Fruit fly (Drosophila melanogaster) whole organism, embryonic: ENCODE data around the gene Rbp6.

Source experiments
- CG11247 ChIP-seq: fragments of 200-800 bp; sonication (Bioruptor generic); IDR thresholded peaks from 2 replicates; pipeline ENCODE4 v1.3.6; 2022; ENCODE audit warnings: missing biosample characterization, missing genetic modification characterization
- CG11723 ChIP-seq: fragments of 200-800 bp; sonication (Bioruptor generic); optimal IDR thresholded peaks from 2 replicates; lab custom pipeline; 2017; ENCODE audit warnings: missing biosample characterization, mild to moderate bottlenecking, missing genetic modification characterization
- CG12155 ChIP-seq: fragments of 200-800 bp; sonication (Bioruptor generic); optimal IDR thresholded peaks from 3 replicates; lab custom pipeline; 2016; ENCODE audit warnings: missing biosample characterization, missing genetic modification characterization
- CG12236 ChIP-seq: fragments of 200-800 bp; sonication (Bioruptor generic); optimal IDR thresholded peaks from 2 replicates; lab custom pipeline; 2016; ENCODE audit warnings: missing biosample characterization, missing genetic modification characterization
- CG13123 ChIP-seq: fragments of 200-800 bp; sonication (Bioruptor generic); optimal IDR thresholded peaks from 2 replicates; lab custom pipeline; 2016; ENCODE audit warnings: missing biosample characterization, missing genetic modification characterization
- CG13775 ChIP-seq: fragments of 200-800 bp; sonication (Bioruptor generic); optimal IDR thresholded peaks from 3 replicates; lab custom pipeline; 2017; ENCODE audit warnings: missing biosample characterization, mild to moderate bottlenecking, missing genetic modification characterization
- CG15696 ChIP-seq: fragments of 200-800 bp; sonication (Bioruptor generic); optimal IDR thresholded peaks from 2 replicates; lab custom pipeline; 2019; ENCODE audit warnings: missing biosample characterization, mild to moderate bottlenecking, missing genetic modification characterization, moderate library complexity
- CG1647 ChIP-seq: fragments of 200-800 bp; sonication (Bioruptor generic); optimal IDR thresholded peaks from 3 replicates; lab custom pipeline; 2016; ENCODE audit warnings: missing biosample characterization, missing genetic modification characterization
- CG2116 ChIP-seq: fragments of 200-800 bp; sonication (Bioruptor generic); optimal IDR thresholded peaks from 3 replicates; lab custom pipeline; 2018; ENCODE audit warnings: missing biosample characterization, mild to moderate bottlenecking, missing genetic modification characterization
- CG31224 ChIP-seq: fragments of 200-800 bp; sonication (Bioruptor generic); IDR thresholded peaks from 2 replicates; pipeline ENCODE4 v1.3.6; 2022; ENCODE audit warnings: missing biosample characterization, missing genetic modification characterization
- CG32532 ChIP-seq: fragments of 200-800 bp; sonication (Bioruptor generic); IDR thresholded peaks from 2 replicates; pipeline ENCODE4 v1.3.6; 2022; ENCODE audit warnings: missing biosample characterization, missing genetic modification characterization
- CG32772 ChIP-seq: fragments of 200-800 bp; sonication (Bioruptor generic); IDR thresholded peaks from 2 replicates; pipeline ENCODE4 v1.3.6; 2022; ENCODE audit warnings: missing biosample characterization, missing genetic modification characterization
- CG3838 ChIP-seq: fragments of 200-800 bp; sonication (Bioruptor generic); optimal IDR thresholded peaks from 3 replicates; lab custom pipeline; 2016; ENCODE audit warnings: missing biosample characterization, missing genetic modification characterization
- CG6791 ChIP-seq: fragments of 200-800 bp; sonication (Bioruptor generic); IDR thresholded peaks from 3 replicates; pipeline ENCODE4 v1.3.6; 2022; ENCODE audit warnings: missing biosample characterization, missing genetic modification characterization; ENCODE audit not compliant: partially characterized antibody
- CG8089 ChIP-seq: fragments of 200-800 bp; sonication (Bioruptor generic); optimal IDR thresholded peaks from 3 replicates; lab custom pipeline; 2016; ENCODE audit warnings: missing biosample characterization, missing genetic modification characterization
- CG9727 ChIP-seq: fragments of 200-800 bp; sonication (Bioruptor generic); optimal IDR thresholded peaks from 3 replicates; lab custom pipeline; 2017; ENCODE audit warnings: missing biosample characterization, mild to moderate bottlenecking, missing genetic modification characterization
- CHES-1-like ChIP-seq: fragments of 200-800 bp; sonication (Bioruptor generic); optimal IDR thresholded peaks from 2 replicates; lab custom pipeline; 2016; ENCODE audit warnings: missing biosample characterization, missing genetic modification characterization
- D19A ChIP-seq: fragments of 200-800 bp; optimal IDR thresholded peaks from 3 replicates; lab custom pipeline; 2019; ENCODE audit warnings: missing biosample characterization, mild to moderate bottlenecking, missing genetic modification characterization, moderate library complexity
- D19B ChIP-seq: fragments of 200-800 bp; sonication (Bioruptor generic); optimal IDR thresholded peaks from 2 replicates; lab custom pipeline; 2017; ENCODE audit warnings: missing biosample characterization, mild to moderate bottlenecking, missing genetic modification characterization
- Dek ChIP-seq: fragments of 200-800 bp; sonication (Bioruptor generic); optimal IDR thresholded peaks from 3 replicates; lab custom pipeline; 2019; ENCODE audit warnings: missing biosample characterization, mild to moderate bottlenecking, missing genetic modification characterization, moderate library complexity
- Dip2 ChIP-seq: fragments of 200-800 bp; sonication (Bioruptor generic); IDR thresholded peaks from 2 replicates; pipeline ENCODE4 v1.3.6; 2022; ENCODE audit warnings: missing biosample characterization, missing genetic modification characterization
- HLH3B ChIP-seq: fragments of 200-800 bp; sonication (Bioruptor generic); IDR thresholded peaks from 2 replicates; pipeline ENCODE4 v1.3.6; 2022; ENCODE audit warnings: missing biosample characterization, missing genetic modification characterization
- HLHmδ ChIP-seq: fragments of 200-800 bp; sonication (Bioruptor generic); optimal IDR thresholded peaks from 2 replicates; lab custom pipeline; 2018; ENCODE audit warnings: missing biosample characterization, mild to moderate bottlenecking, missing genetic modification characterization, moderate library complexity
- Hand ChIP-seq: fragments of 200-800 bp; sonication (Bioruptor generic); optimal IDR thresholded peaks from 2 replicates; lab custom pipeline; 2017; ENCODE audit warnings: mild to moderate bottlenecking, missing biosample characterization, missing genetic modification reagents, missing genetic modification characterization
- Hr3 ChIP-seq: fragments of 200-800 bp; sonication (Bioruptor generic); optimal IDR thresholded peaks from 3 replicates; lab custom pipeline; 2016; ENCODE audit warnings: missing biosample characterization, missing genetic modification characterization
- Jarid2 ChIP-seq: fragments of 200-800 bp; sonication (Bioruptor generic); optimal IDR thresholded peaks from 3 replicates; lab custom pipeline; 2017; ENCODE audit warnings: mild to moderate bottlenecking, missing biosample characterization, missing genetic modification reagents, missing genetic modification characterization
- Mes4 ChIP-seq: fragments of 200-800 bp; sonication (Bioruptor generic); optimal IDR thresholded peaks from 2 replicates; lab custom pipeline; 2016; ENCODE audit warnings: missing biosample characterization, missing genetic modification characterization
- Nf-YB ChIP-seq: fragments of 200-800 bp; sonication (Bioruptor generic); optimal IDR thresholded peaks from 3 replicates; lab custom pipeline; 2019; ENCODE audit warnings: missing biosample characterization, mild to moderate bottlenecking, missing genetic modification characterization, moderate library complexity
- Optix ChIP-seq: fragments of 200-800 bp; sonication (Bioruptor generic); IDR thresholded peaks from 3 replicates; pipeline ENCODE4 v1.3.6; 2022; ENCODE audit warnings: missing biosample characterization, missing genetic modification characterization
- Ravus ChIP-seq: fragments of 200-800 bp; sonication (Bioruptor generic); IDR thresholded peaks from 2 replicates; pipeline ENCODE4 v1.3.6; 2022; ENCODE audit warnings: missing biosample characterization, missing genetic modification characterization
- Sin3A ChIP-seq: fragments of >200 bp; optimal IDR thresholded peaks from 2 replicates; lab custom pipeline; 2018
- Sox100B ChIP-seq: fragments of 200-800 bp; sonication (Bioruptor generic); optimal IDR thresholded peaks from 3 replicates; lab custom pipeline; 2018; ENCODE audit warnings: missing biosample characterization, mild to moderate bottlenecking, missing genetic modification characterization
- ap ChIP-seq: fragments of 200-800 bp; sonication (Bioruptor generic); IDR thresholded peaks from 2 replicates; pipeline ENCODE4 v1.3.6; 2022; ENCODE audit warnings: missing biosample characterization, missing genetic modification characterization
- bowl ChIP-seq: fragments of 200-800 bp; sonication (Bioruptor generic); IDR thresholded peaks from 2 replicates; pipeline ENCODE4 v1.3.6; 2022; ENCODE audit warnings: missing biosample characterization, missing genetic modification characterization
- br ChIP-seq: fragments of >200 bp; optimal IDR thresholded peaks from 2 replicates; lab custom pipeline; 2017
- bsh ChIP-seq, 2 experiments: fragments of 200-800 bp; sonication (Bioruptor generic); optimal IDR thresholded peaks; 2 replicates each; lab custom pipeline; 2017 to 2018; ENCODE audit warnings: mild to moderate bottlenecking in 2 of 2, missing biosample characterization in 2 of 2, missing genetic modification characterization in 2 of 2, moderate library complexity in 1 of 2
- cas ChIP-seq: fragments of 200-800 bp; sonication (Bioruptor generic); IDR thresholded peaks from 2 replicates; pipeline ENCODE4 v1.3.6; 2022; ENCODE audit warnings: missing biosample characterization, missing genetic modification characterization
- cg ChIP-seq: fragments of 200-800 bp; sonication (Bioruptor generic); optimal IDR thresholded peaks from 3 replicates; lab custom pipeline; 2019; ENCODE audit warnings: missing biosample characterization, mild to moderate bottlenecking, missing genetic modification characterization, moderate library complexity
- crp ChIP-seq, 2 experiments: fragments of 200-800 bp; sonication (Bioruptor generic); optimal IDR thresholded peaks; 2 replicates in 1 of 2; 3 replicates in 1 of 2; lab custom pipeline; 2017; ENCODE audit warnings: missing biosample characterization in 2 of 2, missing genetic modification characterization in 2 of 2, mild to moderate bottlenecking in 1 of 2, moderate library complexity in 1 of 2
- dmrt11E ChIP-seq: fragments of 200-800 bp; sonication (Bioruptor generic); optimal IDR thresholded peaks from 3 replicates; lab custom pipeline; 2018; ENCODE audit warnings: missing biosample characterization, mild to moderate bottlenecking, missing genetic modification characterization, moderate library complexity
- eve ChIP-seq, 2 experiments: fragments of >200 bp; optimal IDR thresholded peaks; 2 replicates each; lab custom pipeline; 2017; ENCODE audit warnings: missing biosample characterization in 2 of 2, missing genetic modification characterization in 2 of 2
- fd3F ChIP-seq: fragments of 200-800 bp; sonication (Bioruptor generic); optimal IDR thresholded peaks from 2 replicates; lab custom pipeline; 2018; ENCODE audit warnings: missing biosample characterization, mild to moderate bottlenecking, missing genetic modification characterization, moderate library complexity
- ftz-f1 ChIP-seq: fragments of 200-800 bp; sonication (Bioruptor generic); optimal IDR thresholded peaks from 2 replicates; lab custom pipeline; 2016; ENCODE audit warnings: missing biosample characterization, missing genetic modification characterization
- fu2 ChIP-seq: fragments of 200-800 bp; sonication (Bioruptor generic); optimal IDR thresholded peaks from 2 replicates; lab custom pipeline; 2016; ENCODE audit warnings: missing biosample characterization, missing genetic modification characterization
- odd ChIP-seq: fragments of 200-800 bp; sonication (Bioruptor generic); optimal IDR thresholded peaks from 2 replicates; lab custom pipeline; 2017; ENCODE audit warnings: missing biosample characterization, mild to moderate bottlenecking, missing genetic modification characterization
- pros ChIP-seq: fragments of 200-800 bp; sonication (Bioruptor generic); optimal IDR thresholded peaks from 3 replicates; lab custom pipeline; 2019; ENCODE audit warnings: missing biosample characterization, mild to moderate bottlenecking, missing genetic modification characterization, moderate library complexity
- psq ChIP-seq: fragments of 200-800 bp; sonication (Bioruptor generic); optimal IDR thresholded peaks from 2 replicates; lab custom pipeline; 2017; ENCODE audit warnings: missing biosample characterization, missing genetic modification characterization
- schlank ChIP-seq: fragments of 200-800 bp; sonication (Bioruptor generic); optimal IDR thresholded peaks from 2 replicates; lab custom pipeline; 2018; ENCODE audit warnings: missing biosample characterization, mild to moderate bottlenecking, missing genetic modification characterization
- unc-4 ChIP-seq: fragments of 200-800 bp; sonication (Bioruptor generic); IDR thresholded peaks from 2 replicates; pipeline ENCODE4 v1.3.6; 2022; ENCODE audit warnings: missing biosample characterization, missing genetic modification characterization; ENCODE audit not compliant: partially characterized antibody
- usp ChIP-seq: fragments of >200 bp; optimal IDR thresholded peaks from 2 replicates; lab custom pipeline; 2017; ENCODE audit warnings: missing biosample characterization, missing genetic modification characterization

Gene Rbp6

dm6 chr3L:17009715-17010491 is 228.1 kb downstream of the Rbp6 start (continued):
- no peak for TF ChIP-seq CG13123
- no peak for TF ChIP-seq CG13775 (GFP tag; lab: Kevin White, UChicago)
- no peak for TF ChIP-seq D19A (tag; lab: Kevin White, UChicago)
- no peak for TF ChIP-seq br (lab: Kevin White, UChicago)
- no peak for TF ChIP-seq bowl (GFP tag; lab: Robert Waterston, UW)
- TF ChIP-seq Mes4 (GFP tag; lab: Kevin White, UChicago): no peak
- TF ChIP-seq CG1647 (GFP tag; lab: Kevin White, UChicago): no peak
- TF ChIP-seq CG8089: no peak
- no peak for TF ChIP-seq schlank (tag; lab: Kevin White, UChicago)
- no peak for TF ChIP-seq usp (GFP tag; lab: Kevin White, UChicago)
- TF ChIP-seq HLH3B: peak; percentile 28; the same call in 1 of the 2 replicates
- TF ChIP-seq psq (GFP tag; lab: Kevin White, UChicago): no peak
- no peak for TF ChIP-seq CG31224 (GFP tag; lab: Robert Waterston, UW)
- peak; percentile 45 for TF ChIP-seq Hand (GFP tag; lab: Kevin White, UChicago)
- TF ChIP-seq dmrt11E: no peak
- TF ChIP-seq eve (GFP tag; optimal IDR thresholded peaks at IDR 0.05; lab: Kevin White, UChicago): no peak
- no peak for TF ChIP-seq cas
- no peak; the same call in 2 of the 3 replicates for TF ChIP-seq Optix (GFP tag; lab: Robert Waterston, UW)
- TF ChIP-seq CG15696 (tag; lab: Kevin White, UChicago): peak; percentile 26
- TF ChIP-seq fu2: peak; percentile 13
- no peak for TF ChIP-seq Dek (tag; lab: Kevin White, UChicago)
- TF ChIP-seq Hr3 (GFP tag; lab: Kevin White, UChicago): no peak
- TF ChIP-seq CG11247 (GFP tag; lab: Robert Waterston, UW): peak; percentile 42; the same call in 1 of the 2 replicates
- peak; percentile 46 for TF ChIP-seq D19B (GFP tag; lab: Kevin White, UChicago)
- TF ChIP-seq CG6791 (GFP tag; lab: Robert Waterston, UW): no peak
- TF ChIP-seq CHES-1-like: no peak
- TF ChIP-seq CG32532 (GFP tag; lab: Robert Waterston, UW): peak; percentile 59
- TF ChIP-seq crp (GFP tag; optimal IDR thresholded peaks at IDR 0.05; lab: Kevin White, UChicago): no peak
- TF ChIP-seq ap (GFP tag; lab: Robert Waterston, UW): no peak
- peak; percentile 41 for TF ChIP-seq Sox100B (GFP tag; lab: Kevin White, UChicago)
- no peak for TF ChIP-seq CG32772 (GFP tag; lab: Robert Waterston, UW)
- TF ChIP-seq Sin3A (lab: Kevin White, UChicago): no peak
- TF ChIP-seq Ravus (GFP tag; lab: Robert Waterston, UW): no peak; the same call in 1 of the 2 replicates
- no peak for TF ChIP-seq CG3838 (GFP tag; lab: Kevin White, UChicago)
- peak; percentile 7 for TF ChIP-seq odd
- peak in 1 of 2 experiments; percentile 8 for TF ChIP-seq bsh (GFP tag; optimal IDR thresholded peaks at IDR 0.05; lab: Kevin White, UChicago)
- peak; percentile 40; the same call in 1 of the 2 replicates for TF ChIP-seq unc-4 (GFP tag; lab: Robert Waterston, UW)
- peak; percentile 60 for TF ChIP-seq cg (GFP tag; lab: Kevin White, UChicago)
- TF ChIP-seq CG2116 (GFP tag; lab: Kevin White, UChicago): no peak
- TF ChIP-seq ftz-f1: peak; percentile 80
- TF ChIP-seq Jarid2 (GFP tag; lab: Kevin White, UChicago): peak; percentile 25
- peak; percentile 58 for TF ChIP-seq pros (GFP tag; lab: Kevin White, UChicago)
- no peak for TF ChIP-seq CG12236
- TF ChIP-seq fd3F (GFP tag; lab: Kevin White, UChicago): no peak
- TF ChIP-seq HLHmδ: no peak
- peak; percentile 19 for TF ChIP-seq CG12155 (GFP tag; lab: Kevin White, UChicago)
- TF ChIP-seq Nf-YB (GFP tag; lab: Kevin White, UChicago): peak; percentile 46
- no peak for TF ChIP-seq Dip2
- TF ChIP-seq CG11723 (GFP tag; lab: Kevin White, UChicago): peak; percentile 3
- TF ChIP-seq CG9727 (GFP tag; lab: Kevin White, UChicago): peak; percentile 42
